Worm (Caenorhabditis elegans): ENCODE results near the gene hacd-1.

hacd-1 gene

DNA sequence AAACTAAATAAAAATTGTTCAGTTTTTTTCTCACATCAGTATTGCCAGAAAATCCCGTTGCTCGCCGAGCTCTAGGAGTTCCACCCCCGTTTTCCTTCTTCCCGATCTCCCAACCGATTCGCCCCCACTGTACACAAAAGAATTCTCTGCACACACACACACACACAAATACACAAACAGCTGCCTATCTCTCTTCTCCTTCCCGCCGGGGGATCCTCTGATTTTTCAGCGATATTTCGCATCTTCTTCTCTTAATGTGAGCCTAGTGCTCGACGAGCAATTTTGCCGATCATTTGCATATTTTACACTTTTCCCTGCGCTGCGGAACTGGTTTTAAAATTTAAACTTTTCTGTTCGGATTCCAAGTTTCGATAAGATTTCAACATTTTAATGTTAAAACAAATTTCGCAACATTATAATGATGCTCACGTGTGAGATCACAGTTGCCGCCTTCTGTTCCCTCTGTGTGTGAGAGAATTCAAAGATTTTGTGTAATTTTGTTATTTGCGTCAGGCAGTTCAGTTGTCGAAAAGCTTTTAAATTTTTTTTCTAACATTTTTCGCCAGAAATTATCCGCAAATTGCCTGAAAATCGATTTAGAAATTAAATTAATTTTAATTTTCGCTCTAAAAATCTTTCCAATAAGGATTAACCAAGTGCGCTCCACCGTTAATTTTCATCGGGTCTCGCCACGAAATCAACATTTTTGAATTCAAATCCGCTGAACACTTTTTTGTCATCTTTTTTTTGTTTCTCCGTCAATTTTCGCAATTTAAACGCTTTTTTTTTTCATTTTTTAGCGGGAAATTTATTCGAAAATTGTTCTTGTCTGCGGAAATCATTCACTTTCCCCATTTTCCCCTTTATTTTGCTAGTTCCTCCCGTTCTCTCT is 11.2 kb downstream of the hacd-1 start:
- TF ChIP-seq zfp-2 (tag; optimal IDR thresholded peaks at IDR 0.05) = no peak
- no peak for TF ChIP-seq lin-39 (tag; optimal IDR thresholded peaks at IDR 0.05)
- TF ChIP-seq daf-12 (tag; optimal IDR thresholded peaks at IDR 0.05) = no peak
- no peak for TF ChIP-seq saeg-2 (GFP tag; IDR thresholded peaks at IDR 0.05)
- peak; percentile 87 for TF ChIP-seq dpl-1 (GFP tag; optimal IDR thresholded peaks at IDR 0.05)
- no peak for TF ChIP-seq ztf-7 (tag; optimal IDR thresholded peaks at IDR 0.05)
- peak; percentile 95 for TF ChIP-seq lin-38 (GFP tag; IDR thresholded peaks at IDR 0.05)
- TF ChIP-seq nhr-11 (tag; optimal IDR thresholded peaks at IDR 0.05) = peak; percentile 17
- no peak for TF ChIP-seq attf-4 (tag; optimal IDR thresholded peaks at IDR 0.05)
- no peak for TF ChIP-seq set-16 (GFP tag; IDR thresholded peaks at IDR 0.05)
- no peak for TF ChIP-seq gei-8 (GFP tag; optimal IDR thresholded peaks at IDR 0.05)
- no peak for TF ChIP-seq aly-2 (tag; optimal IDR thresholded peaks at IDR 0.05)
- TF ChIP-seq rbr-2 (tag; optimal IDR thresholded peaks at IDR 0.05) = peak; percentile 7
- TF ChIP-seq nhr-48 (tag; optimal IDR thresholded peaks at IDR 0.05) = no peak
- no peak for TF ChIP-seq ceh-20 (GFP tag; IDR thresholded peaks at IDR 0.05)
- no peak for TF ChIP-seq arid-1 (GFP tag; conservative IDR thresholded peaks at IDR 0.05)
- TF ChIP-seq daf-8 (GFP tag; IDR thresholded peaks at IDR 0.05) = no peak
- no peak for TF ChIP-seq mxl-2 (GFP tag; conservative IDR thresholded peaks at IDR 0.05)
- TF ChIP-seq ctbp-1 (GFP tag; IDR thresholded peaks at IDR 0.05) = 0 out of 2 replicates have a peak, but pooled peaks have one; percentile 16
- no peak for TF ChIP-seq pqm-1 (tag; optimal IDR thresholded peaks at IDR 0.05)
- peak; percentile 85 for TF ChIP-seq dve-1 (tag; optimal IDR thresholded peaks at IDR 0.05; ENCODE audit: insufficient read depth)
- no peak for TF ChIP-seq zag-1 (tag; optimal IDR thresholded peaks at IDR 0.05)
- peak; percentile 52 for TF ChIP-seq dmd-6 (GFP tag; IDR thresholded peaks at IDR 0.05)
- TF ChIP-seq ceh-44 (GFP tag; IDR thresholded peaks at IDR 0.05) = no peak
- 0 out of 2 replicates have a peak, but pooled peaks have one; percentile 14 for TF ChIP-seq ZK337.2 (GFP tag; IDR thresholded peaks at IDR 0.05)
- TF ChIP-seq F49E8.2 (tag; optimal IDR thresholded peaks at IDR 0.05; ENCODE audit: borderline replicate concordance) = no peak
- TF ChIP-seq nhr-28 (tag; optimal IDR thresholded peaks at IDR 0.05) = peak; percentile 51
- TF ChIP-seq duxl-1 (tag; optimal IDR thresholded peaks at IDR 0.05; ENCODE audit: poor library complexity) = no peak
- TF ChIP-seq mdl-1 (tag; optimal IDR thresholded peaks at IDR 0.05) = peak in 1 of 2 experiments; percentile 31
- no peak for TF ChIP-seq dmd-9 (GFP tag; IDR thresholded peaks at IDR 0.05)
- no peak for TF ChIP-seq snpc-4 (tag; optimal IDR thresholded peaks at IDR 0.05)
- no peak for TF ChIP-seq Y105C5A.15 (GFP tag; IDR thresholded peaks at IDR 0.05)
- TF ChIP-seq hlh-11 (tag; optimal IDR thresholded peaks at IDR 0.05) = peak; percentile 7
- no peak for TF ChIP-seq ztf-11 (tag; optimal IDR thresholded peaks at IDR 0.05)
- TF ChIP-seq T20F7.1 (GFP tag; optimal IDR thresholded peaks at IDR 0.05) = no peak
- no peak for TF ChIP-seq ceh-28 (tag; optimal IDR thresholded peaks at IDR 0.05)
- no peak for TF ChIP-seq nhr-111 (GFP tag; optimal IDR thresholded peaks at IDR 0.05)
- no peak for TF ChIP-seq fos-1 (tag; optimal IDR thresholded peaks at IDR 0.05)
- no peak for TF ChIP-seq cey-2 (tag; optimal IDR thresholded peaks at IDR 0.05; ENCODE audit: borderline replicate concordance, insufficient read depth)
- no peak for TF ChIP-seq Y5F2A.4 (GFP tag; optimal IDR thresholded peaks at IDR 0.05)
- TF ChIP-seq daf-19 (GFP tag; conservative IDR thresholded peaks at IDR 0.05) = no peak
- peak; percentile 47 for TF ChIP-seq unc-130 (GFP tag; optimal IDR thresholded peaks at IDR 0.05)
- no peak for TF ChIP-seq mdt-29 (GFP tag; IDR thresholded peaks at IDR 0.05)
- no peak for TF ChIP-seq tra-1 (GFP tag; IDR thresholded peaks at IDR 0.05)
- TF ChIP-seq lin-15B (tag; optimal IDR thresholded peaks at IDR 0.05) = no peak
- no peak for TF ChIP-seq T26A8.4 (GFP tag; IDR thresholded peaks at IDR 0.05)
- no peak for TF ChIP-seq hif-1 (tag; optimal IDR thresholded peaks at IDR 0.05)
- TF ChIP-seq spr-3 (GFP tag; optimal IDR thresholded peaks at IDR 0.05) = no peak
- TF ChIP-seq zip-2 (tag; optimal IDR thresholded peaks at IDR 0.05) = no peak
- TF ChIP-seq R02D3.7 (tag; optimal IDR thresholded peaks at IDR 0.05) = no peak

All from whole organism, L4 larva.